Fruit fly (Drosophila melanogaster) whole organism, adult: ENCODE data around the gene CG13258.

Experiments used
- CG11617 ChIP-seq: fragments of 200-800 bp; sonication (Bioruptor generic); optimal IDR thresholded peaks from 2 replicates; lab custom pipeline; 2017; ENCODE audit warnings: mild to moderate bottlenecking, missing biosample characterization, missing genetic modification reagents, missing genetic modification characterization
- CG12768 ChIP-seq: fragments of 200-800 bp; sonication (Bioruptor generic); optimal IDR thresholded peaks from 2 replicates; lab custom pipeline; 2017; ENCODE audit warnings: missing biosample characterization, missing genetic modification characterization, mild to moderate bottlenecking, moderate library complexity, missing genetic modification reagents
- CG14711 ChIP-seq: fragments of 200-800 bp; sonication (Bioruptor generic); optimal IDR thresholded peaks from 2 replicates; lab custom pipeline; 2018; ENCODE audit warnings: missing biosample characterization, mild to moderate bottlenecking, missing genetic modification characterization, moderate library complexity
- CG1620 ChIP-seq: fragments of 200-800 bp; sonication (Bioruptor generic); optimal IDR thresholded peaks from 2 replicates; lab custom pipeline; 2016; ENCODE audit warnings: missing biosample characterization, missing genetic modification characterization
- CG33017 ChIP-seq: fragments of 200-800 bp; sonication (Bioruptor generic); optimal IDR thresholded peaks from 2 replicates; lab custom pipeline; 2018; ENCODE audit warnings: missing biosample characterization, mild to moderate bottlenecking, missing genetic modification characterization, moderate library complexity
- CG5204 ChIP-seq: fragments of 200-800 bp; sonication (Bioruptor generic); optimal IDR thresholded peaks from 2 replicates; lab custom pipeline; 2016; ENCODE audit warnings: missing biosample characterization, missing genetic modification characterization
- CG7045 ChIP-seq: fragments of 200-800 bp; sonication (Bioruptor generic); optimal IDR thresholded peaks from 2 replicates; lab custom pipeline; 2017; ENCODE audit warnings: missing biosample characterization, mild to moderate bottlenecking, missing genetic modification characterization
- CG7101 ChIP-seq: fragments of 200-800 bp; sonication (Bioruptor generic); optimal IDR thresholded peaks from 2 replicates; lab custom pipeline; 2018; ENCODE audit warnings: missing biosample characterization, mild to moderate bottlenecking, missing genetic modification characterization, moderate library complexity
- Clk ChIP-seq: fragments of 200-800 bp; sonication (Bioruptor generic); optimal IDR thresholded peaks from 2 replicates; lab custom pipeline; 2017; ENCODE audit warnings: missing biosample characterization, missing genetic modification characterization
- Crg-1 ChIP-seq: fragments of 200-800 bp; sonication (Bioruptor generic); optimal IDR thresholded peaks from 2 replicates; lab custom pipeline; 2016; ENCODE audit warnings: missing biosample characterization, missing genetic modification characterization
- Hr96 ChIP-seq: fragments of 200-800 bp; sonication (Bioruptor generic); optimal IDR thresholded peaks from 2 replicates; lab custom pipeline; 2016; ENCODE audit warnings: missing biosample characterization, missing genetic modification characterization
- Mnt ChIP-seq: fragments of 200-800 bp; sonication (Bioruptor generic); optimal IDR thresholded peaks from 2 replicates; lab custom pipeline; 2016; ENCODE audit warnings: missing biosample characterization, mild to moderate bottlenecking, missing genetic modification characterization
- bab1 ChIP-seq: fragments of 200-800 bp; sonication (Bioruptor generic); optimal IDR thresholded peaks from 3 replicates; lab custom pipeline; 2019; ENCODE audit warnings: missing biosample characterization, mild to moderate bottlenecking, missing genetic modification characterization, moderate library complexity
- cic ChIP-seq: fragments of 200-800 bp; sonication (Bioruptor generic); optimal IDR thresholded peaks from 2 replicates; lab custom pipeline; 2017; ENCODE audit warnings: missing biosample characterization, mild to moderate bottlenecking, missing genetic modification characterization, moderate library complexity
- cnc ChIP-seq, 2 experiments: fragments of >200 bp; optimal IDR thresholded peaks; 2 replicates each; lab custom pipeline; 2017
- kay ChIP-seq: fragments of 200-800 bp; sonication (Bioruptor generic); peaks from one replicate; lab custom pipeline; 2016; ENCODE audit warnings: missing biosample characterization, missing genetic modification characterization, borderline replicate concordance
- ovo ChIP-seq: fragments of 200-800 bp; sonication (Bioruptor generic); optimal IDR thresholded peaks from 2 replicates; lab custom pipeline; 2016; ENCODE audit warnings: missing biosample characterization, missing genetic modification characterization
- pad ChIP-seq: fragments of 200-800 bp; sonication (Bioruptor generic); optimal IDR thresholded peaks from 3 replicates; lab custom pipeline; 2017; ENCODE audit warnings: missing biosample characterization, missing genetic modification characterization, mild to moderate bottlenecking, moderate library complexity, missing genetic modification reagents
- tj ChIP-seq: fragments of 200-800 bp; sonication (Bioruptor generic); optimal IDR thresholded peaks from 3 replicates; lab custom pipeline; 2017; ENCODE audit warnings: missing biosample characterization, mild to moderate bottlenecking, missing genetic modification characterization, moderate library complexity
- toe ChIP-seq: fragments of 200-800 bp; sonication (Bioruptor generic); optimal IDR thresholded peaks from 2 replicates; lab custom pipeline; 2016; ENCODE audit warnings: missing biosample characterization, missing genetic modification characterization

CG13258 gene

dm6 chr2L:16278842-16279241 lies 14.0 kb downstream of the CG13258 start:
- TF ChIP-seq ovo, result no peak
- TF ChIP-seq CG33017 (tag; lab: Kevin White, UChicago), result no peak
- TF ChIP-seq CG7045 (GFP tag; lab: Kevin White, UChicago), result no peak
- no peak for TF ChIP-seq Clk (GFP tag; lab: Kevin White, UChicago)
- no peak for TF ChIP-seq CG14711
- no peak for TF ChIP-seq CG5204 (GFP tag; lab: Kevin White, UChicago)
- TF ChIP-seq CG7101 (tag; lab: Kevin White, UChicago), result no peak
- TF ChIP-seq tj (GFP tag; lab: Kevin White, UChicago), result no peak
- no peak for TF ChIP-seq CG1620 (GFP tag; lab: Kevin White, UChicago)
- TF ChIP-seq cnc (optimal IDR thresholded peaks at IDR 0.05; lab: Kevin White, UChicago), result no peak
- TF ChIP-seq Hr96 (GFP tag; lab: Kevin White, UChicago), result no peak
- no peak for TF ChIP-seq kay (GFP tag; lab: Kevin White, UChicago)
- TF ChIP-seq toe, result no peak
- TF ChIP-seq Mnt, result no peak
- TF ChIP-seq cic, result no peak
- no peak for TF ChIP-seq Crg-1 (GFP tag; lab: Kevin White, UChicago)
- TF ChIP-seq bab1 (GFP tag; lab: Kevin White, UChicago), result no peak
- TF ChIP-seq pad (GFP tag; lab: Kevin White, UChicago), result no peak

dm6 chr2L:16277922-16278321 lies 14.9 kb downstream of the CG13258 start:
- TF ChIP-seq Clk (GFP tag; lab: Kevin White, UChicago), result no peak
- TF ChIP-seq Mnt, result no peak

dm6 chr2L:16276820-16277219 lies 16.0 kb downstream of the CG13258 start:
- TF ChIP-seq Clk (GFP tag; lab: Kevin White, UChicago) (no peak), toe (no peak), CG5204 (GFP tag; lab: Kevin White, UChicago) (no peak), cnc (optimal IDR thresholded peaks at IDR 0.05; lab: Kevin White, UChicago) (no peak), tj (GFP tag; lab: Kevin White, UChicago) (no peak), cic (peak; percentile 74), CG1620 (GFP tag; lab: Kevin White, UChicago) (no peak), Mnt (no peak), ovo (no peak), Hr96 (GFP tag; lab: Kevin White, UChicago) (no peak), CG11617 (GFP tag; lab: Kevin White, UChicago) (no peak), CG33017 (tag; lab: Kevin White, UChicago) (no peak), Crg-1 (GFP tag; lab: Kevin White, UChicago) (no peak), bab1 (GFP tag; lab: Kevin White, UChicago) (no peak), kay (GFP tag; lab: Kevin White, UChicago) (no peak), CG7101 (tag; lab: Kevin White, UChicago) (peak; percentile 24), pad (GFP tag; lab: Kevin White, UChicago) (peak; percentile 27), CG14711 (no peak), CG12768 (GFP tag; lab: Kevin White, UChicago) (no peak), CG7045 (GFP tag; lab: Kevin White, UChicago) (no peak)

- TF ChIP-seq Clk (GFP tag; lab: Kevin White, UChicago) (peak; percentile 30), tj (GFP tag; lab: Kevin White, UChicago) (peak; percentile 24), CG7045 (GFP tag; lab: Kevin White, UChicago) (peak; percentile 7), CG11617 (GFP tag; lab: Kevin White, UChicago) (peak; percentile 30), toe (no peak), CG14711 (peak; percentile 2), pad (GFP tag; lab: Kevin White, UChicago) (peak; percentile 15), CG5204 (GFP tag; lab: Kevin White, UChicago) (peak; percentile 31), CG1620 (GFP tag; lab: Kevin White, UChicago) (no peak), Mnt (no peak), CG7101 (tag; lab: Kevin White, UChicago) (peak; percentile 26), kay (GFP tag; lab: Kevin White, UChicago) (no peak)
Measured at dm6 chr2L:16275809-16276178, 17.0 kb downstream of the CG13258 start.

- no peak for TF ChIP-seq cnc (optimal IDR thresholded peaks at IDR 0.05; lab: Kevin White, UChicago)
- no peak for TF ChIP-seq Mnt
- TF ChIP-seq CG7045 (GFP tag; lab: Kevin White, UChicago), result no peak
- no peak for TF ChIP-seq Clk (GFP tag; lab: Kevin White, UChicago)
- no peak for TF ChIP-seq CG14711
- no peak for TF ChIP-seq CG33017 (tag; lab: Kevin White, UChicago)
- no peak for TF ChIP-seq toe
- TF ChIP-seq ovo, result no peak
- no peak for TF ChIP-seq CG7101 (tag; lab: Kevin White, UChicago)
- no peak for TF ChIP-seq CG11617 (GFP tag; lab: Kevin White, UChicago)
- TF ChIP-seq bab1 (GFP tag; lab: Kevin White, UChicago), result no peak
Measured at dm6 chr2L:16275177-16275808, 17.5 kb downstream of the CG13258 start.

- TF ChIP-seq Clk (GFP tag; lab: Kevin White, UChicago) (no peak), CG33017 (tag; lab: Kevin White, UChicago) (no peak), CG7045 (GFP tag; lab: Kevin White, UChicago) (no peak), cnc (optimal IDR thresholded peaks at IDR 0.05; lab: Kevin White, UChicago) (no peak), tj (GFP tag; lab: Kevin White, UChicago) (peak; percentile 70), CG14711 (no peak), ovo (peak; percentile 24), pad (GFP tag; lab: Kevin White, UChicago) (peak; percentile 14), CG11617 (GFP tag; lab: Kevin White, UChicago) (no peak), cic (peak; percentile 5), Hr96 (GFP tag; lab: Kevin White, UChicago) (no peak)
Measured at dm6 chr2L:16274100-16274499, 18.7 kb downstream of the CG13258 start.
